Fruit fly (Drosophila melanogaster): ENCODE measurements around the gene Mob2.

Mob2 gene

dm6 chr3L:11554796-11555195, 7.2 kb downstream of the Mob2 start:
- TF ChIP-seq CG1832 (GFP tag; optimal IDR thresholded peaks at IDR 0.05), result peak; percentile 39
- no peak for TF ChIP-seq Pdp1 (GFP tag; optimal IDR thresholded peaks at IDR 0.05)
- TF ChIP-seq D (optimal IDR thresholded peaks at IDR 0.05), result peak; percentile 54
- no peak for TF ChIP-seq D (GFP tag; optimal IDR thresholded peaks at IDR 0.05)
- peak; percentile 34; the same call in 1 of the 3 replicates for TF ChIP-seq sr (GFP tag; IDR thresholded peaks at IDR 0.05)
- 0 out of 3 replicates have a peak, but pooled peaks have one; percentile 32 for TF ChIP-seq HLH4C (GFP tag; IDR thresholded peaks at IDR 0.05; ENCODE audit: partially characterized antibody)
- TF ChIP-seq CG5953 (GFP tag; IDR thresholded peaks at IDR 0.05), result no peak
- no peak for TF ChIP-seq Taf1 (GFP tag; IDR thresholded peaks at IDR 0.05)
- no peak for TF ChIP-seq ssp (GFP tag; IDR thresholded peaks at IDR 0.05)
- 0 out of 3 replicates have a peak, but pooled peaks have one; percentile 25 for TF ChIP-seq CG2199 (GFP tag; IDR thresholded peaks at IDR 0.05)
- no peak for TF ChIP-seq CG8290 (GFP tag; optimal IDR thresholded peaks at IDR 0.05)
- TF ChIP-seq CG8290 (tag; optimal IDR thresholded peaks at IDR 0.05), result peak in 1 of 2 experiments; percentile 15
- TF ChIP-seq cg (GFP tag; optimal IDR thresholded peaks at IDR 0.05), result peak; percentile 66
- no peak for TF ChIP-seq CG17912 (GFP tag; optimal IDR thresholded peaks at IDR 0.05)
- TF ChIP-seq Dll (GFP tag; IDR thresholded peaks at IDR 0.05; ENCODE audit: partially characterized antibody), result 0 out of 4 replicates have a peak, but pooled peaks have one; percentile 35
- TF ChIP-seq pros (GFP tag; optimal IDR thresholded peaks at IDR 0.05), result peak; percentile 20
- TF ChIP-seq Neu2 (GFP tag; optimal IDR thresholded peaks at IDR 0.05; ENCODE audit: borderline replicate concordance), result peak; percentile 75
- peak; percentile 76 for TF ChIP-seq CG8388 (GFP tag; optimal IDR thresholded peaks at IDR 0.05)

- TF ChIP-seq sens-2 (GFP tag; IDR thresholded peaks at IDR 0.05) (peak; percentile 87), bsh (GFP tag; optimal IDR thresholded peaks at IDR 0.05) (peak in 1 of 2 experiments; percentile 94), Asciz (GFP tag; optimal IDR thresholded peaks at IDR 0.05) (peak; percentile 86), CG4328 (GFP tag; optimal IDR thresholded peaks at IDR 0.05) (no peak), CG33213 (GFP tag; optimal IDR thresholded peaks at IDR 0.05) (peak; percentile 64), D19A (tag; optimal IDR thresholded peaks at IDR 0.05) (peak; percentile 89), trh (GFP tag; optimal IDR thresholded peaks at IDR 0.05) (peak; percentile 15), CG7987 (GFP tag; optimal IDR thresholded peaks at IDR 0.05) (peak; percentile 63), Awh (GFP tag; IDR thresholded peaks at IDR 0.05) (peak; percentile 61), tio (GFP tag; optimal IDR thresholded peaks at IDR 0.05) (peak; percentile 78), pum (GFP tag; optimal IDR thresholded peaks at IDR 0.05) (peak; percentile 79), CG17186 (GFP tag; optimal IDR thresholded peaks at IDR 0.05) (peak; percentile 52), HLH4C (GFP tag; IDR thresholded peaks at IDR 0.05; ENCODE audit: partially characterized antibody) (no peak), CG13296 (GFP tag; optimal IDR thresholded peaks at IDR 0.05) (no peak), bcd (GFP tag; optimal IDR thresholded peaks at IDR 0.05) (peak; percentile 72), CG6854 (GFP tag; optimal IDR thresholded peaks at IDR 0.05) (peak; percentile 11), Deaf1 (tag; optimal IDR thresholded peaks at IDR 0.05) (peak; percentile 53), Lim3 (GFP tag; IDR thresholded peaks at IDR 0.05) (no peak), ttk (GFP tag; IDR thresholded peaks at IDR 0.05) (peak; percentile 65), ara (GFP tag; IDR thresholded peaks at IDR 0.05) (peak; percentile 96), ato (GFP tag; IDR thresholded peaks at IDR 0.05; ENCODE audit: partially characterized antibody) (no peak), CG14965 (GFP tag; optimal IDR thresholded peaks at IDR 0.05; ENCODE audit: borderline replicate concordance) (peak; percentile 46), z (GFP tag; IDR thresholded peaks at IDR 0.05) (0 out of 3 replicates have a peak, but pooled peaks have one; percentile 5), Ptx1 (GFP tag; IDR thresholded peaks at IDR 0.05) (peak; percentile 74), sim (GFP tag; IDR thresholded peaks at IDR 0.05) (peak; percentile 91), insv (GFP tag; optimal IDR thresholded peaks at IDR 0.05) (peak in 1 of 2 experiments; percentile 12), Drgx (GFP tag; IDR thresholded peaks at IDR 0.05) (peak; percentile 69), Dad (GFP tag; optimal IDR thresholded peaks at IDR 0.05) (peak; percentile 67), nom (GFP tag; optimal IDR thresholded peaks at IDR 0.05) (peak; percentile 26), shn (GFP tag; optimal IDR thresholded peaks at IDR 0.05) (peak; percentile 54), Hsf (GFP tag; optimal IDR thresholded peaks at IDR 0.05) (peak; percentile 86), mirr (GFP tag; optimal IDR thresholded peaks at IDR 0.05) (no peak), CG11504 (tag; optimal IDR thresholded peaks at IDR 0.05) (peak; percentile 83)
Measured at dm6 chr3L:11554338-11554737, 7.7 kb downstream of the Mob2 start.

Data from whole organism, embryonic.